Fruit fly (Drosophila melanogaster) whole organism, embryonic: ENCODE results near the gene mus302.
A peak's percentile ranks its signal among the peaks of the same experiment; 100 is the strongest.

Experiments used
- Ada2b ChIP-seq: fragments of 200-800 bp; sonication (Bioruptor generic); IDR thresholded peaks from 2 replicates; pipeline ENCODE4 v1.3.6; 2022; ENCODE audit warnings: missing biosample characterization, missing genetic modification characterization
- Adf1 ChIP-seq: fragments of 200-800 bp; sonication (Bioruptor generic); IDR thresholded peaks from 2 replicates; pipeline ENCODE4 v1.3.6; 2022; ENCODE audit warnings: missing biosample characterization, missing genetic modification characterization
- CG12104 ChIP-seq: fragments of 200-800 bp; sonication (Bioruptor generic); optimal IDR thresholded peaks from 3 replicates; lab custom pipeline; 2016; ENCODE audit warnings: missing biosample characterization, missing genetic modification characterization
- CG12219 ChIP-seq: fragments of 200-800 bp; sonication (Bioruptor generic); optimal IDR thresholded peaks from 3 replicates; lab custom pipeline; 2018; ENCODE audit warnings: missing biosample characterization, mild to moderate bottlenecking, missing genetic modification characterization
- CG12942 ChIP-seq: fragments of 200-800 bp; sonication (Bioruptor generic); optimal IDR thresholded peaks from 3 replicates; lab custom pipeline; 2016; ENCODE audit warnings: missing biosample characterization, missing genetic modification characterization
- CG13287 ChIP-seq: fragments of 200-800 bp; sonication (Bioruptor generic); IDR thresholded peaks from 2 replicates; pipeline ENCODE4 v1.3.6; 2022; ENCODE audit warnings: missing biosample characterization, missing genetic modification characterization; ENCODE audit not compliant: partially characterized antibody
- CG13424 ChIP-seq: fragments of 200-800 bp; sonication (Bioruptor generic); optimal IDR thresholded peaks from 2 replicates; lab custom pipeline; 2019; ENCODE audit warnings: missing biosample characterization, mild to moderate bottlenecking, missing genetic modification characterization, moderate library complexity
- CG14014 ChIP-seq: fragments of 200-800 bp; sonication (Bioruptor generic); IDR thresholded peaks from 2 replicates; pipeline ENCODE4 v1.3.6; 2022; ENCODE audit warnings: missing biosample characterization, missing genetic modification characterization
- CG14050 ChIP-seq: fragments of 200-800 bp; sonication (Bioruptor generic); IDR thresholded peaks from 3 replicates; pipeline ENCODE4 v1.3.6; 2022; ENCODE audit warnings: missing biosample characterization, missing genetic modification characterization
- CG16813 ChIP-seq: fragments of 200-800 bp; sonication (Bioruptor generic); IDR thresholded peaks from 3 replicates; pipeline ENCODE4 v1.3.6; 2022; ENCODE audit warnings: missing biosample characterization, missing genetic modification characterization; ENCODE audit not compliant: partially characterized antibody
- CG17328 ChIP-seq: fragments of 200-800 bp; sonication (Bioruptor generic); IDR thresholded peaks from 2 replicates; pipeline ENCODE4 v1.3.6; 2022; ENCODE audit warnings: missing biosample characterization, missing genetic modification characterization
- CG17802 ChIP-seq: fragments of 200-800 bp; sonication (Bioruptor generic); optimal IDR thresholded peaks from 2 replicates; lab custom pipeline; 2018; ENCODE audit warnings: missing biosample characterization, mild to moderate bottlenecking, missing genetic modification characterization, moderate library complexity
- CG17829 ChIP-seq: fragments of 200-800 bp; optimal IDR thresholded peaks from 2 replicates; lab custom pipeline; 2019; ENCODE audit warnings: missing biosample characterization, mild to moderate bottlenecking, missing genetic modification characterization, moderate library complexity
- CG18262 ChIP-seq: fragments of 200-800 bp; optimal IDR thresholded peaks from 3 replicates; lab custom pipeline; 2019; ENCODE audit warnings: missing biosample characterization, mild to moderate bottlenecking, missing genetic modification characterization, moderate library complexity
- CG18599 ChIP-seq: fragments of 200-800 bp; sonication (Bioruptor generic); optimal IDR thresholded peaks from 3 replicates; lab custom pipeline; 2017; ENCODE audit warnings: missing biosample characterization, missing genetic modification characterization, mild to moderate bottlenecking, moderate library complexity, missing genetic modification reagents
- CG4820 ChIP-seq: fragments of 200-800 bp; sonication (Bioruptor generic); optimal IDR thresholded peaks from 3 replicates; lab custom pipeline; 2016; ENCODE audit warnings: missing biosample characterization, missing genetic modification characterization
- CG8478 ChIP-seq: fragments of >200 bp; optimal IDR thresholded peaks from 2 replicates; lab custom pipeline; 2018
- CG9876 ChIP-seq: fragments of 200-800 bp; sonication (Bioruptor generic); optimal IDR thresholded peaks from 2 replicates; lab custom pipeline; 2016; ENCODE audit warnings: missing biosample characterization, missing genetic modification characterization
- Dll ChIP-seq: fragments of 200-800 bp; sonication (Bioruptor generic); IDR thresholded peaks from 4 replicates; pipeline ENCODE4 v1.3.6; 2022; ENCODE audit warnings: missing biosample characterization, missing genetic modification characterization; ENCODE audit not compliant: partially characterized antibody
- Dref ChIP-seq: fragments of 200-800 bp; sonication (Bioruptor generic); IDR thresholded peaks from 2 replicates; pipeline ENCODE4 v1.3.6; 2022; ENCODE audit warnings: missing biosample characterization, missing genetic modification characterization
- GATAe ChIP-seq: fragments of 200-800 bp; sonication (Bioruptor generic); conservative IDR thresholded peaks from 2 replicates; pipeline ENCODE4 v1.3.6; 2022; ENCODE audit warnings: missing biosample characterization, missing genetic modification characterization
- Hr39 ChIP-seq: fragments of >200 bp; optimal IDR thresholded peaks from 2 replicates; lab custom pipeline; 2017
- Hr51 ChIP-seq, 2 experiments: fragments of 200-800 bp; sonication (Bioruptor generic); optimal IDR thresholded peaks; 2 replicates in 1 of 2; 3 replicates in 1 of 2; lab custom pipeline; 2016 to 2018; ENCODE audit warnings: missing biosample characterization in 2 of 2, missing genetic modification characterization in 2 of 2, mild to moderate bottlenecking in 1 of 2, moderate library complexity in 1 of 2
- Med ChIP-seq: fragments of 200-800 bp; sonication (Bioruptor generic); peaks from one replicate; lab custom pipeline; 2016; ENCODE audit warnings: missing biosample characterization, missing genetic modification characterization, mild to moderate bottlenecking, inconsistent platforms, moderate library complexity
- NFAT ChIP-seq: fragments of 200-800 bp; sonication (Bioruptor generic); IDR thresholded peaks from 2 replicates; pipeline ENCODE4 v1.3.6; 2022; ENCODE audit warnings: missing biosample characterization, missing genetic modification characterization
- Oli ChIP-seq: fragments of 200-800 bp; sonication (Bioruptor generic); optimal IDR thresholded peaks from 2 replicates; lab custom pipeline; 2018; ENCODE audit warnings: missing biosample characterization, mild to moderate bottlenecking, missing genetic modification characterization, moderate library complexity
- Side ChIP-seq: fragments of 200-800 bp; sonication (Bioruptor generic); optimal IDR thresholded peaks from 2 replicates; lab custom pipeline; 2016; ENCODE audit warnings: missing biosample characterization, missing genetic modification characterization
- Six4 ChIP-seq: fragments of 200-800 bp; sonication (Bioruptor generic); optimal IDR thresholded peaks from 2 replicates; lab custom pipeline; 2016; ENCODE audit warnings: missing biosample characterization, missing genetic modification characterization
- Stat92E ChIP-seq, 3 experiments: fragments of >200 bp in 2 of 3; fragments of 200-800 bp in 1 of 3; sonication (Bioruptor generic) in 1 of 3; optimal IDR thresholded peaks; 2 replicates each; lab custom pipeline; 2017 to 2019; ENCODE audit warnings: missing biosample characterization in 3 of 3, missing genetic modification characterization in 3 of 3, mild to moderate bottlenecking in 1 of 3, moderate library complexity in 1 of 3
- Taf1 ChIP-seq: fragments of 200-800 bp; sonication (Bioruptor generic); IDR thresholded peaks from 2 replicates; pipeline ENCODE4 v1.3.6; 2022; ENCODE audit warnings: missing biosample characterization, missing genetic modification characterization
- Xbp1 ChIP-seq: fragments of 200-800 bp; sonication (Bioruptor generic); optimal IDR thresholded peaks from 3 replicates; lab custom pipeline; 2016; ENCODE audit warnings: missing biosample characterization, mild to moderate bottlenecking, missing genetic modification characterization
- aop ChIP-seq: fragments of 200-800 bp; sonication (Bioruptor generic); IDR thresholded peaks from 2 replicates; pipeline ENCODE4 v1.3.6; 2022; ENCODE audit warnings: missing biosample characterization, missing genetic modification characterization
- chm ChIP-seq: fragments of 200-800 bp; sonication (Bioruptor generic); IDR thresholded peaks from 2 replicates; pipeline ENCODE4 v1.3.6; 2022; ENCODE audit warnings: missing biosample characterization, missing genetic modification characterization
- crp ChIP-seq, 2 experiments: fragments of 200-800 bp; sonication (Bioruptor generic); optimal IDR thresholded peaks; 2 replicates in 1 of 2; 3 replicates in 1 of 2; lab custom pipeline; 2017; ENCODE audit warnings: missing biosample characterization in 2 of 2, missing genetic modification characterization in 2 of 2, mild to moderate bottlenecking in 1 of 2, moderate library complexity in 1 of 2
- dimm ChIP-seq: fragments of 200-800 bp; sonication (Bioruptor generic); IDR thresholded peaks from 2 replicates; pipeline ENCODE4 v1.3.6; 2022; ENCODE audit warnings: missing biosample characterization, missing genetic modification characterization
- ewg ChIP-seq: fragments of 200-800 bp; sonication (Bioruptor generic); optimal IDR thresholded peaks from 3 replicates; lab custom pipeline; 2017; ENCODE audit warnings: mild to moderate bottlenecking, missing biosample characterization, missing genetic modification reagents, missing genetic modification characterization
- eyg ChIP-seq: fragments of 200-800 bp; sonication (Bioruptor generic); optimal IDR thresholded peaks from 3 replicates; lab custom pipeline; 2016; ENCODE audit warnings: missing biosample characterization, missing genetic modification characterization
- insv ChIP-seq, 2 experiments: fragments of 200-800 bp; sonication (Bioruptor generic); optimal IDR thresholded peaks; 3 replicates each; lab custom pipeline; 2016 to 2018; ENCODE audit warnings: missing biosample characterization in 2 of 2, missing genetic modification characterization in 2 of 2
- kah ChIP-seq: fragments of 200-800 bp; sonication (Bioruptor generic); optimal IDR thresholded peaks from 2 replicates; lab custom pipeline; 2018; ENCODE audit warnings: missing biosample characterization, mild to moderate bottlenecking, missing genetic modification characterization
- lab ChIP-seq: fragments of 200-800 bp; sonication (Bioruptor generic); optimal IDR thresholded peaks from 3 replicates; lab custom pipeline; 2017; ENCODE audit warnings: missing biosample characterization, missing genetic modification characterization, mild to moderate bottlenecking, moderate library complexity, missing genetic modification reagents
- lmd ChIP-seq: fragments of 200-800 bp; sonication (Bioruptor generic); IDR thresholded peaks from 2 replicates; pipeline ENCODE4 v1.3.6; 2022; ENCODE audit warnings: missing biosample characterization, missing genetic modification characterization
- mirr ChIP-seq: fragments of 200-800 bp; sonication (Bioruptor generic); optimal IDR thresholded peaks from 3 replicates; lab custom pipeline; 2018; ENCODE audit warnings: missing biosample characterization, mild to moderate bottlenecking, missing genetic modification characterization
- mld ChIP-seq: fragments of 200-800 bp; sonication (Bioruptor generic); IDR thresholded peaks from 3 replicates; pipeline ENCODE4 v1.3.6; 2022; ENCODE audit warnings: missing biosample characterization, missing genetic modification characterization; ENCODE audit not compliant: partially characterized antibody
- pita ChIP-seq: fragments of 200-800 bp; sonication (Bioruptor generic); optimal IDR thresholded peaks from 2 replicates; lab custom pipeline; 2017; ENCODE audit warnings: missing biosample characterization, mild to moderate bottlenecking, missing genetic modification characterization
- sd ChIP-seq: fragments of 200-800 bp; sonication (Bioruptor generic); optimal IDR thresholded peaks from 3 replicates; lab custom pipeline; 2018; ENCODE audit warnings: missing biosample characterization, mild to moderate bottlenecking, missing genetic modification characterization, moderate library complexity
- sima ChIP-seq: fragments of 200-800 bp; sonication (Bioruptor generic); optimal IDR thresholded peaks from 2 replicates; lab custom pipeline; 2016; ENCODE audit warnings: missing biosample characterization, missing genetic modification characterization
- slp2 ChIP-seq: fragments of 200-800 bp; sonication (Bioruptor generic); optimal IDR thresholded peaks from 2 replicates; lab custom pipeline; 2016; ENCODE audit warnings: missing biosample characterization, missing genetic modification characterization
- stwl ChIP-seq: fragments of 200-800 bp; sonication (Bioruptor generic); optimal IDR thresholded peaks from 3 replicates; lab custom pipeline; 2018; ENCODE audit warnings: missing biosample characterization, mild to moderate bottlenecking, missing genetic modification characterization, moderate library complexity
- tna ChIP-seq: fragments of 200-800 bp; sonication (Bioruptor generic); IDR thresholded peaks from 2 replicates; pipeline ENCODE4 v1.3.6; 2022; ENCODE audit warnings: missing biosample characterization, missing genetic modification characterization; ENCODE audit not compliant: partially characterized antibody
- vnd ChIP-seq: fragments of 200-800 bp; sonication (Bioruptor generic); IDR thresholded peaks from 3 replicates; pipeline ENCODE4 v1.3.6; 2022; ENCODE audit warnings: missing biosample characterization, missing genetic modification characterization; ENCODE audit not compliant: partially characterized antibody
- wdn ChIP-seq: fragments of 200-800 bp; sonication (Bioruptor generic); IDR thresholded peaks from 2 replicates; pipeline ENCODE4 v1.3.6; 2022; ENCODE audit warnings: missing biosample characterization, missing genetic modification characterization

Gene mus302

DNA sequence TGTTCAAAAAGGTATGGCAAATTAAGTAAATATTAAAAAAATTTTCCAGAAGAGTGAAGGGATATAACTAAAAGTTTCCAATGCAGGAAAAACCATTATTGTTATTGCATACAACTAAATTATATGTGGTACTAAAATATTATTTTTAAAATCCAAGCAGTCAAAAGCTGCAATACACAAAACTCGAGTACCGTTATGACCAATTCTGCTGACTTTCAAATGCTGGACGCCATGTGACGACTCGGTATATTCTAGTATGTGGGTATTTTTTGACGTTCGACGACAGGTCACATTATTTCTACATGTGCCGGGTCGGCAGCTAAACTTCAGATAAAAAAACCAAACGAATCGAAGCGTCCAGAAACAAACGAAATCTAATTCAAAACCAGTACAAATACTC, 28.6 kb upstream of the mus302 start (continued):
- peak in 1 of 2 experiments; percentile 4 for TF ChIP-seq insv (GFP tag; optimal IDR thresholded peaks at IDR 0.05; lab: Kevin White, UChicago)
- peak; percentile 50; the same call in 1 of the 2 replicates for TF ChIP-seq CG13287
- TF ChIP-seq Taf1 (GFP tag; lab: Robert Waterston, UW), result no peak
- TF ChIP-seq lab (GFP tag; lab: Kevin White, UChicago), result no peak
- TF ChIP-seq CG9876, result no peak
- no peak for TF ChIP-seq CG14014 (GFP tag; lab: Robert Waterston, UW)
- no peak for TF ChIP-seq CG17328 (GFP tag; lab: Robert Waterston, UW)
- TF ChIP-seq Xbp1 (GFP tag; lab: Kevin White, UChicago), result peak; percentile 19
- no peak for TF ChIP-seq Six4 (GFP tag; lab: Kevin White, UChicago)
- no peak for TF ChIP-seq kah
- no peak for TF ChIP-seq Dref (GFP tag; lab: Robert Waterston, UW)
- no peak for TF ChIP-seq vnd
- TF ChIP-seq CG12942 (GFP tag; lab: Kevin White, UChicago), result no peak
- TF ChIP-seq Side (GFP tag; lab: Kevin White, UChicago), result no peak
- peak; percentile 29; the same call in 1 of the 2 replicates for TF ChIP-seq NFAT (GFP tag; lab: Robert Waterston, UW)
- TF ChIP-seq CG16813 (GFP tag; lab: Robert Waterston, UW), result 0 out of 3 replicates have a peak, but pooled peaks have one; percentile 35
- TF ChIP-seq wdn (GFP tag; lab: Robert Waterston, UW), result no peak
- no peak for TF ChIP-seq mld
- TF ChIP-seq CG13424, result no peak
- no peak for TF ChIP-seq dimm (GFP tag; lab: Robert Waterston, UW)
- TF ChIP-seq Dll, result no peak
- TF ChIP-seq slp2 (GFP tag; lab: Kevin White, UChicago), result no peak
- TF ChIP-seq lmd (GFP tag; lab: Robert Waterston, UW), result no peak
- TF ChIP-seq crp (GFP tag; optimal IDR thresholded peaks at IDR 0.05; lab: Kevin White, UChicago), result peak in 1 of 2 experiments; percentile 32
- no peak for TF ChIP-seq aop
- TF ChIP-seq CG14050 (GFP tag; lab: Robert Waterston, UW), result no peak
- TF ChIP-seq Adf1 (GFP tag; lab: Robert Waterston, UW), result peak; percentile 10; the same call in 1 of the 2 replicates
- no peak for TF ChIP-seq Ada2b (GFP tag; lab: Robert Waterston, UW)
- no peak for TF ChIP-seq sima (GFP tag; lab: Kevin White, UChicago)
- no peak for TF ChIP-seq pita (GFP tag; lab: Kevin White, UChicago)
- TF ChIP-seq Stat92E (GFP tag; optimal IDR thresholded peaks at IDR 0.05; lab: Kevin White, UChicago), result peak in 1 of 3 experiments; percentile 29
- TF ChIP-seq Hr51 (GFP tag; optimal IDR thresholded peaks at IDR 0.05; lab: Kevin White, UChicago), result peak in 1 of 2 experiments; percentile 2
- no peak for TF ChIP-seq Oli (tag; lab: Kevin White, UChicago)
- TF ChIP-seq mirr (GFP tag; lab: Kevin White, UChicago), result no peak
- TF ChIP-seq ewg (GFP tag; lab: Kevin White, UChicago), result peak; percentile 56
- TF ChIP-seq CG12219, result no peak
- peak; percentile 44; the same call in 1 of the 2 replicates for TF ChIP-seq GATAe (GFP tag; lab: Robert Waterston, UW)
- TF ChIP-seq CG17829 (tag; lab: Kevin White, UChicago), result peak; percentile 25
- TF ChIP-seq CG17802, result peak; percentile 88
- TF ChIP-seq CG18262, result peak; percentile 17
- TF ChIP-seq eyg (GFP tag; lab: Kevin White, UChicago), result no peak
- peak; percentile 97 for TF ChIP-seq stwl (tag; lab: Kevin White, UChicago)
- TF ChIP-seq Med (GFP tag; lab: Kevin White, UChicago), result peak; percentile 81
- TF ChIP-seq sd, result no peak
- no peak for TF ChIP-seq Hr39 (lab: Kevin White, UChicago)
- no peak for TF ChIP-seq CG4820 (GFP tag; lab: Kevin White, UChicago)
- no peak for TF ChIP-seq chm (GFP tag; lab: Robert Waterston, UW)
- no peak for TF ChIP-seq CG18599 (GFP tag; lab: Kevin White, UChicago)
- TF ChIP-seq tna (GFP tag; lab: Robert Waterston, UW), result no peak
- TF ChIP-seq CG12104, result no peak
- TF ChIP-seq CG8478, result no peak
